Worm (Caenorhabditis elegans): Measurements from ENCODE around the gene C49H3.12.

DNA sequence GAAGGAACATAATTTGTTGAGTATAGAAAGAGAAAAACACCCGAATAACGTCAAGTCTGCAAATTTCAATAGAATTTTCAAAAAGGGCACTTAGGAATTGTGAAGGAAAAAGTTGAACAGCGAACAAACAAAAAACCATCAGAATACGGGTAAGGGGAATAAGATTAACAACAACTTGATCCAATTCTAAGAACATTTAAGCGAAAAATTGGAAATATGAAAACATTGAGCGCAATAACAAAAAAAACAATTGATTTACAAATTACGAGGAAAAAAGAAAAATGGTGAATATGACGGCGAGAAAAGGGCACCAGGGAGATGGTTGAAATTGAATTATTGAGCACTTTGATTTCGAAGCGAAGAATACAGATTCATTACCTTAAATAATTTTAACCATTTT lies 10.2 kb downstream of the C49H3.12 start:
- TF ChIP-seq med-1 (GFP tag; optimal IDR thresholded peaks at IDR 0.05; ENCODE audit: insufficient read depth) (no peak), klf-2 (GFP tag; conservative IDR thresholded peaks at IDR 0.05) (no peak), ref-1 (GFP tag; conservative IDR thresholded peaks at IDR 0.05) (no peak), flt-1 (GFP tag; IDR thresholded peaks at IDR 0.05) (no peak), ztf-29 (GFP tag; IDR thresholded peaks at IDR 0.05) (no peak), cog-1 (tag; optimal IDR thresholded peaks at IDR 0.05) (no peak), T22C8.4 (GFP tag; IDR thresholded peaks at IDR 0.05) (no peak), ztf-23 (GFP tag; IDR thresholded peaks at IDR 0.05) (no peak), tab-1 (GFP tag; IDR thresholded peaks at IDR 0.05) (no peak)
